Fruit fly (Drosophila melanogaster) whole organism, adult: ENCODE measurements around the gene Snoo.
A peak's percentile ranks its signal among the peaks of the same experiment; 100 is the strongest.

Source experiments
- CG11617 ChIP-seq: fragments of 200-800 bp; sonication (Bioruptor generic); optimal IDR thresholded peaks from 2 replicates; lab custom pipeline; 2017; ENCODE audit warnings: mild to moderate bottlenecking, missing biosample characterization, missing genetic modification reagents, missing genetic modification characterization
- CG12768 ChIP-seq: fragments of 200-800 bp; sonication (Bioruptor generic); optimal IDR thresholded peaks from 2 replicates; lab custom pipeline; 2017; ENCODE audit warnings: missing biosample characterization, missing genetic modification characterization, mild to moderate bottlenecking, moderate library complexity, missing genetic modification reagents
- CG14711 ChIP-seq: fragments of 200-800 bp; sonication (Bioruptor generic); optimal IDR thresholded peaks from 2 replicates; lab custom pipeline; 2018; ENCODE audit warnings: missing biosample characterization, mild to moderate bottlenecking, missing genetic modification characterization, moderate library complexity
- CG1620 ChIP-seq: fragments of 200-800 bp; sonication (Bioruptor generic); optimal IDR thresholded peaks from 2 replicates; lab custom pipeline; 2016; ENCODE audit warnings: missing biosample characterization, missing genetic modification characterization
- CG33017 ChIP-seq: fragments of 200-800 bp; sonication (Bioruptor generic); optimal IDR thresholded peaks from 2 replicates; lab custom pipeline; 2018; ENCODE audit warnings: missing biosample characterization, mild to moderate bottlenecking, missing genetic modification characterization, moderate library complexity
- CG5204 ChIP-seq: fragments of 200-800 bp; sonication (Bioruptor generic); optimal IDR thresholded peaks from 2 replicates; lab custom pipeline; 2016; ENCODE audit warnings: missing biosample characterization, missing genetic modification characterization
- CG7045 ChIP-seq: fragments of 200-800 bp; sonication (Bioruptor generic); optimal IDR thresholded peaks from 2 replicates; lab custom pipeline; 2017; ENCODE audit warnings: missing biosample characterization, mild to moderate bottlenecking, missing genetic modification characterization
- CG7101 ChIP-seq: fragments of 200-800 bp; sonication (Bioruptor generic); optimal IDR thresholded peaks from 2 replicates; lab custom pipeline; 2018; ENCODE audit warnings: missing biosample characterization, mild to moderate bottlenecking, missing genetic modification characterization, moderate library complexity
- Clk ChIP-seq: fragments of 200-800 bp; sonication (Bioruptor generic); optimal IDR thresholded peaks from 2 replicates; lab custom pipeline; 2017; ENCODE audit warnings: missing biosample characterization, missing genetic modification characterization
- Crg-1 ChIP-seq: fragments of 200-800 bp; sonication (Bioruptor generic); optimal IDR thresholded peaks from 2 replicates; lab custom pipeline; 2016; ENCODE audit warnings: missing biosample characterization, missing genetic modification characterization
- Hr96 ChIP-seq: fragments of 200-800 bp; sonication (Bioruptor generic); optimal IDR thresholded peaks from 2 replicates; lab custom pipeline; 2016; ENCODE audit warnings: missing biosample characterization, missing genetic modification characterization
- Mnt ChIP-seq: fragments of 200-800 bp; sonication (Bioruptor generic); optimal IDR thresholded peaks from 2 replicates; lab custom pipeline; 2016; ENCODE audit warnings: missing biosample characterization, mild to moderate bottlenecking, missing genetic modification characterization
- bab1 ChIP-seq: fragments of 200-800 bp; sonication (Bioruptor generic); optimal IDR thresholded peaks from 3 replicates; lab custom pipeline; 2019; ENCODE audit warnings: missing biosample characterization, mild to moderate bottlenecking, missing genetic modification characterization, moderate library complexity
- cic ChIP-seq: fragments of 200-800 bp; sonication (Bioruptor generic); optimal IDR thresholded peaks from 2 replicates; lab custom pipeline; 2017; ENCODE audit warnings: missing biosample characterization, mild to moderate bottlenecking, missing genetic modification characterization, moderate library complexity
- cnc ChIP-seq, 2 experiments: fragments of >200 bp; optimal IDR thresholded peaks; 2 replicates each; lab custom pipeline; 2017
- kay ChIP-seq: fragments of 200-800 bp; sonication (Bioruptor generic); peaks from one replicate; lab custom pipeline; 2016; ENCODE audit warnings: missing biosample characterization, missing genetic modification characterization, borderline replicate concordance
- ovo ChIP-seq: fragments of 200-800 bp; sonication (Bioruptor generic); optimal IDR thresholded peaks from 2 replicates; lab custom pipeline; 2016; ENCODE audit warnings: missing biosample characterization, missing genetic modification characterization
- pad ChIP-seq: fragments of 200-800 bp; sonication (Bioruptor generic); optimal IDR thresholded peaks from 3 replicates; lab custom pipeline; 2017; ENCODE audit warnings: missing biosample characterization, missing genetic modification characterization, mild to moderate bottlenecking, moderate library complexity, missing genetic modification reagents
- tj ChIP-seq: fragments of 200-800 bp; sonication (Bioruptor generic); optimal IDR thresholded peaks from 3 replicates; lab custom pipeline; 2017; ENCODE audit warnings: missing biosample characterization, mild to moderate bottlenecking, missing genetic modification characterization, moderate library complexity
- toe ChIP-seq: fragments of 200-800 bp; sonication (Bioruptor generic); optimal IDR thresholded peaks from 2 replicates; lab custom pipeline; 2016; ENCODE audit warnings: missing biosample characterization, missing genetic modification characterization

The Snoo gene

DNA sequence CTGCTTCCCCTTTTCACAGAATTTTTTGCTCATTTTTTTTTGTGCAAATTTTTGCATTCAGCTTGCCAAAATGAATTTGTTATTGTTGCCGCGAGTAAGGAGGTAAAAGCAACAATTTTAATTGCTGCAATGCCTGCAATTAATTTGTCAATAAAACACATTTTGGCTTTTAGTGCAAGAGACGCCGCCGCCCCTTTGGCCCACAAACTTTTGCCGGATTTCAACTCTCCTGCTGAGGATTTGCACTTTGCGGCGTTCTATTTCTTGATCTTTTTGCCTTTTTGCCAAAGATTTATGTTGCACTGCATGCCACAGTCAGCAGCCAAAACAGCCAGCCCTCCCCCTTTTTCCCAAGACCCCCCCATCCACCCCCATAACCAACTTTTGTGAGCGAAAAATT, 41.1 kb downstream of the Snoo start:
- TF ChIP-seq Mnt (GFP tag; lab: Kevin White, UChicago) (no peak), CG33017 (tag; lab: Kevin White, UChicago) (no peak), pad (peak; percentile 56), bab1 (GFP tag; lab: Kevin White, UChicago) (no peak), CG7101 (peak; percentile 8), ovo (no peak), CG11617 (GFP tag; lab: Kevin White, UChicago) (peak; percentile 39), CG7045 (GFP tag; lab: Kevin White, UChicago) (no peak), tj (peak; percentile 59), CG12768 (GFP tag; lab: Kevin White, UChicago) (no peak), cic (GFP tag; lab: Kevin White, UChicago) (no peak)

DNA sequence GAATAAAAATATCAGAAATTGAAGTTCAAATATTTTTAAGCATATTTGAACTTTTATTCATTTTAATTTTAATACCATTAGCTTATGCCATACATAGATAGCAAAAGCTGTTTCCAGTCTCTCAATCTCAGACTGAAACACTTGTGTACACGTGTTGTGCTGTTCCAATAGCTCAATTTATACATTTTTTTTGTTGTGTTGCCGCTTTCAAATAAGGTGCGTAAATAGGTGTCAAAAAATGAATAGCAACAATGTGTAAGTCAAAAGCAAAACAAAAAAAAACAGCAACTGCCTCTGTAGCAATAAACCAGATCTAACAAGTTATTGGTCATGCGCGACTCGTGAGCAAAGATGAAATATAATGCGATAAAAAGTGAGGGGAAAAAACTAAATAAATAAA, 42.0 kb downstream of the Snoo start:
- TF ChIP-seq CG5204 (GFP tag; lab: Kevin White, UChicago) (no peak), CG33017 (tag; lab: Kevin White, UChicago) (no peak), CG1620 (GFP tag; lab: Kevin White, UChicago) (no peak), CG7101 (no peak), pad (no peak), CG7045 (GFP tag; lab: Kevin White, UChicago) (no peak), cic (GFP tag; lab: Kevin White, UChicago) (no peak), Mnt (GFP tag; lab: Kevin White, UChicago) (no peak), CG12768 (GFP tag; lab: Kevin White, UChicago) (no peak), CG11617 (GFP tag; lab: Kevin White, UChicago) (no peak), toe (GFP tag; lab: Kevin White, UChicago) (no peak), Hr96 (GFP tag; lab: Kevin White, UChicago) (no peak)

DNA sequence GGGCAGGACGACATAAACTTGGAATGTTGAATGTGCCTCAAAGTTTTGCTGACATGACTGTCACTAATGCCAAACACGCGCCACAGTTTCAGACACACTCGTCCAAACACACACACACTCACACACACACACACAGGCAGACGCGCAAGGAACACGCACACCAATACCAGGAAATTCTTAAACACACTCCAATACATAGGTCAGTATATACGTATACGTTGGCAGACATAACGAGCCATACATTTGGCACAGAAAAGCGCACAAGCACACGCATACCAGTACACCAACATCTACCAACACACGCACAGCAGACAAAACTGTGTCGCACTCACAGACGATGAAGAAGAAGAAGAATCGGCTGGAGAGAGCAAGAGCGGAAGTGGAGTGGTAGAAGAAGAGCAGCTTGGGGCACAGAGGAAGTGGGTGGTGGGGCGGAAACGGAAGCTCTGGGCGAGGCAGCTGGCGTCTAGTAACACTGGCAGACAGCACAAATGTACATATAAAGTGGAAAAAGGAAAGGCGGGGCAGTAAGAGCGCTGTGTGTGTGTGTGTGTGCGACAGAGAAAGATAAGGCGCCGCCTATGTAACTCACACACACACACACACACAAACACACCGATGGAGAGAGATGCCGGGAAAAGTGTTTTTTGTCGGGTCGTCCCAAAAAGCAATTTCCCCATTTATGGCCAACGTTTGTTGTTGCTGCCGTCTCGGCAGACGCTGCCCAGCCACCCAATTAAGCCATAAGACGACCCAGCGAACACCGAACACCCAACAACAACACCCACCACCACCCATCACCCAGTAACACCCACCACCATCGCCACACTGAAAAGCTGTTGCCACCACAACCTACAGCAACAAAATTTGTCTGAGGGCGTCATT, 43.3 kb downstream of the Snoo start:
- TF ChIP-seq CG14711 (tag; lab: Kevin White, UChicago) (no peak), Hr96 (GFP tag; lab: Kevin White, UChicago) (no peak), CG11617 (GFP tag; lab: Kevin White, UChicago) (no peak), bab1 (GFP tag; lab: Kevin White, UChicago) (no peak), cnc (optimal IDR thresholded peaks at IDR 0.05; lab: Kevin White, UChicago) (no peak), Mnt (GFP tag; lab: Kevin White, UChicago) (no peak)

DNA sequence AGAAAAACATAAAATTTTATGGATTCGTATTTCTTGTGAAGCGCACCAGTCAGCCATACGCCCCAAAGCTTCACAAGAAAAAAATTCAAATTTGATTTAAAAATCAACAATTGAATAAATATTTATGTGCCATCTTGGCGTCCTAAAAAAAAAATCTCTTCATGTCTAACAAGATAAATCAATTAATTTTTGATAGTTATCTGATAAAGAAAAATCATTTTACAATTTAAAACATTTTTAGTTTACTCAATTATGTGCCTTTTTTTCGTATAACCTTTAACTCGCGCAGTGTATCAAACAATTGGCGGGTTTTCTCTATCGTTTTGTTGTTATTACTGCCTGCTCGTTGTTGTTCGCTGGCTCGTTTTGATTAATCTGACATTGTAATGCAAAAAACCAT, 45.5 kb downstream of the Snoo start:
- no peak for TF ChIP-seq CG7045 (GFP tag; lab: Kevin White, UChicago)
- TF ChIP-seq CG5204 (GFP tag; lab: Kevin White, UChicago): no peak
- no peak for TF ChIP-seq pad
- no peak for TF ChIP-seq cic (GFP tag; lab: Kevin White, UChicago)
- no peak for TF ChIP-seq CG7101
- no peak for TF ChIP-seq Mnt (GFP tag; lab: Kevin White, UChicago)
- no peak for TF ChIP-seq ovo
- no peak for TF ChIP-seq CG12768 (GFP tag; lab: Kevin White, UChicago)
- no peak for TF ChIP-seq CG14711 (tag; lab: Kevin White, UChicago)
- no peak for TF ChIP-seq Crg-1 (GFP tag; lab: Kevin White, UChicago)
- no peak for TF ChIP-seq toe (GFP tag; lab: Kevin White, UChicago)
- no peak for TF ChIP-seq kay
- no peak for TF ChIP-seq cnc (optimal IDR thresholded peaks at IDR 0.05; lab: Kevin White, UChicago)
- TF ChIP-seq CG33017 (tag; lab: Kevin White, UChicago): no peak
- TF ChIP-seq bab1 (GFP tag; lab: Kevin White, UChicago): no peak
- no peak for TF ChIP-seq tj
- no peak for TF ChIP-seq CG1620 (GFP tag; lab: Kevin White, UChicago)
- TF ChIP-seq Clk (GFP tag; lab: Kevin White, UChicago): no peak
- no peak for TF ChIP-seq CG11617 (GFP tag; lab: Kevin White, UChicago)

DNA sequence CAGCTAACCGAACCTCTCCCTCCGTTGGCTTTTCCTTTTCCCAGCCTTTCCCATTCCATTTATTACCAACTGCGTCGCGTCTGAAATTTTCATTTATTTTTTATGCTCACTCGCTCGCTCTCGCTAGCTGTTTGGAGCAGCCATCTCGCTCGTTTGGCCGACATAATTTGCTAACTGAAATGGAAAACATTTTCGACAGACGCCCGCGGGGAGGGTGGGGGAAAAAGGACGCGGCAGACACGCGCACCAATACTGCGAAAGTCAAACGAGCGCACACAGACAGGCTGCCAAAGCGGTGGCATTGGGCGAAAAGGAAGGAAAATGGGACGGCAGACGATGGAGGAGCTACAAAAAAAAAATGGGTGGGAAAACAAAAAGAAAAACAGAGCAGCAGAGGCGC, 47.6 kb downstream of the Snoo start:
- TF ChIP-seq CG33017 (tag; lab: Kevin White, UChicago): no peak
- no peak for TF ChIP-seq CG5204 (GFP tag; lab: Kevin White, UChicago)
- TF ChIP-seq cic (GFP tag; lab: Kevin White, UChicago): no peak

DNA sequence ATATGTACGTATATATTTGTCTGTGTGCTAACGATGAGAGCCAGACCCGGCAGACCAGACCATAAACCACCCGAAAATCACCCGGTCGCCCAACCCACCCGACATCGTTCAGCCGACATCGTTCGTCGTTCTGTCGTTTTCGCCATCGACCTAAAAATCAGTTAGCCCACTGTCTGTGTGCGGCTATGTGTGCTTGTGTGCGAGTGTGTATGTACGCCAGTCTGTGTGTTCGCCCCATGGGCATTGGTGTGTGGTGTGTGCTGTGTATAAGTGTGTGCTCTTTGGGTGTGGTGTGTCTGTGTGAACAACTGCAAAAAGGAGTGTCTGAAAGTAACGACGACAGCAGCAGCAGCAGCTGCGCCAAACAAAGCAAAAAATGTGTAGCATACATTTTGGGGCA, 50.8 kb downstream of the Snoo start:
- TF ChIP-seq pad (no peak), bab1 (GFP tag; lab: Kevin White, UChicago) (no peak), CG7045 (GFP tag; lab: Kevin White, UChicago) (no peak), CG1620 (GFP tag; lab: Kevin White, UChicago) (no peak), Clk (GFP tag; lab: Kevin White, UChicago) (no peak), Crg-1 (GFP tag; lab: Kevin White, UChicago) (no peak), CG7101 (no peak), CG11617 (GFP tag; lab: Kevin White, UChicago) (no peak), cnc (optimal IDR thresholded peaks at IDR 0.05; lab: Kevin White, UChicago) (no peak), Mnt (GFP tag; lab: Kevin White, UChicago) (no peak), CG33017 (tag; lab: Kevin White, UChicago) (no peak), CG12768 (GFP tag; lab: Kevin White, UChicago) (no peak), Hr96 (GFP tag; lab: Kevin White, UChicago) (no peak), kay (no peak), CG14711 (tag; lab: Kevin White, UChicago) (no peak)
